Worm (Caenorhabditis elegans): ENCODE data around the gene rabs-5.

The rabs-5 gene

ce11 chrIV:8107502-8107901, at the start of gene rabs-5:
Gene rabs-5, minus strand, starts transcription at chrIV:8107602.
- TF ChIP-seq ces-1 (GFP tag; optimal IDR thresholded peaks at IDR 0.05) = peak; percentile 11
- no peak for TF ChIP-seq nhr-76 (tag; optimal IDR thresholded peaks at IDR 0.05)

- TF ChIP-seq nhr-237 (tag; optimal IDR thresholded peaks at IDR 0.05) = no peak
- TF ChIP-seq nhr-12 (tag; optimal IDR thresholded peaks at IDR 0.05) = no peak
- no peak for TF ChIP-seq lin-13 (tag; optimal IDR thresholded peaks at IDR 0.05)
- TF ChIP-seq ceh-43 (GFP tag; optimal IDR thresholded peaks at IDR 0.05) = no peak
- TF ChIP-seq snpc-4 (tag; optimal IDR thresholded peaks at IDR 0.05) = no peak
- TF ChIP-seq flh-1 (GFP tag; optimal IDR thresholded peaks at IDR 0.05) = no peak
- TF ChIP-seq ceh-83 (GFP tag; optimal IDR thresholded peaks at IDR 0.05) = no peak
- no peak for TF ChIP-seq cnd-1 (tag; optimal IDR thresholded peaks at IDR 0.05)
- TF ChIP-seq lsy-2 (tag; optimal IDR thresholded peaks at IDR 0.05) = no peak
- TF ChIP-seq tbx-8 (GFP tag; optimal IDR thresholded peaks at IDR 0.05) = no peak
- no peak for TF ChIP-seq unc-120 (tag; optimal IDR thresholded peaks at IDR 0.05; ENCODE audit: poor library complexity, severe bottlenecking)
- no peak for TF ChIP-seq nhr-2 (tag; optimal IDR thresholded peaks at IDR 0.05)
- no peak for TF ChIP-seq elt-1 (tag; optimal IDR thresholded peaks at IDR 0.05; ENCODE audit: borderline replicate concordance, insufficient read depth)
- TF ChIP-seq ztf-11 (tag; optimal IDR thresholded peaks at IDR 0.05) = no peak
- no peak for TF ChIP-seq ces-1 (GFP tag; optimal IDR thresholded peaks at IDR 0.05)
- no peak for TF ChIP-seq zip-8 (tag; optimal IDR thresholded peaks at IDR 0.05)
- no peak for TF ChIP-seq mls-2 (tag; optimal IDR thresholded peaks at IDR 0.05)
- TF ChIP-seq elt-3 (tag; optimal IDR thresholded peaks at IDR 0.05) = no peak
These were observed 49.8 kb upstream of the rabs-5 start, which contains the start of gene B0218.5 for ce11 chrIV:8157161-8157560. Gene B0218.5, minus strand, starts transcription at chrIV:8157261.

- no peak for TF ChIP-seq nhr-28 (tag; optimal IDR thresholded peaks at IDR 0.05)
- TF ChIP-seq snpc-4 (tag; optimal IDR thresholded peaks at IDR 0.05) = no peak
- TF ChIP-seq flh-1 (GFP tag; optimal IDR thresholded peaks at IDR 0.05) = no peak
- TF ChIP-seq sem-2 (GFP tag; optimal IDR thresholded peaks at IDR 0.05) = no peak
- TF ChIP-seq nhr-2 (tag; optimal IDR thresholded peaks at IDR 0.05) = no peak
- TF ChIP-seq lin-13 (tag; optimal IDR thresholded peaks at IDR 0.05) = no peak
- no peak for TF ChIP-seq mab-5 (tag; optimal IDR thresholded peaks at IDR 0.05)
- TF ChIP-seq zip-8 (tag; optimal IDR thresholded peaks at IDR 0.05) = no peak
- TF ChIP-seq ceh-43 (GFP tag; optimal IDR thresholded peaks at IDR 0.05) = no peak
- no peak for TF ChIP-seq ham-2 (GFP tag; optimal IDR thresholded peaks at IDR 0.05)
- TF ChIP-seq tbx-8 (GFP tag; optimal IDR thresholded peaks at IDR 0.05) = no peak
- no peak for TF ChIP-seq unc-62 (GFP tag; optimal IDR thresholded peaks at IDR 0.05)
These were observed 47.6 kb upstream of the rabs-5 start for ce11 chrIV:8154966-8155365.

- TF ChIP-seq lin-13 (tag; optimal IDR thresholded peaks at IDR 0.05) (no peak), nhr-237 (tag; optimal IDR thresholded peaks at IDR 0.05) (no peak), zip-8 (tag; optimal IDR thresholded peaks at IDR 0.05) (no peak), nhr-12 (tag; optimal IDR thresholded peaks at IDR 0.05) (no peak), elt-1 (tag; optimal IDR thresholded peaks at IDR 0.05; ENCODE audit: borderline replicate concordance, insufficient read depth) (no peak), unc-120 (tag; optimal IDR thresholded peaks at IDR 0.05; ENCODE audit: poor library complexity, severe bottlenecking) (no peak), ceh-39 (tag; optimal IDR thresholded peaks at IDR 0.05) (no peak), unc-62 (GFP tag; optimal IDR thresholded peaks at IDR 0.05) (no peak), unc-39 (tag; optimal IDR thresholded peaks at IDR 0.05) (no peak), cnd-1 (tag; optimal IDR thresholded peaks at IDR 0.05) (no peak)
These were observed 45.8 kb upstream of the rabs-5 start for ce11 chrIV:8153163-8153562.

ce11 chrIV:8152688-8153087, 45.3 kb upstream of the rabs-5 start:
- TF ChIP-seq nhr-28 (tag; optimal IDR thresholded peaks at IDR 0.05) (no peak), mep-1 (tag; optimal IDR thresholded peaks at IDR 0.05) (no peak), hlh-1 (tag; optimal IDR thresholded peaks at IDR 0.05) (no peak), lin-32 (GFP tag; optimal IDR thresholded peaks at IDR 0.05) (no peak), unc-39 (tag; optimal IDR thresholded peaks at IDR 0.05) (no peak), mls-2 (tag; optimal IDR thresholded peaks at IDR 0.05) (no peak), ceh-39 (tag; optimal IDR thresholded peaks at IDR 0.05) (no peak), unc-62 (GFP tag; optimal IDR thresholded peaks at IDR 0.05) (no peak), elt-3 (tag; optimal IDR thresholded peaks at IDR 0.05) (no peak), blmp-1 (tag; optimal IDR thresholded peaks at IDR 0.05) (no peak), nhr-76 (tag; optimal IDR thresholded peaks at IDR 0.05) (no peak), nhr-12 (tag; optimal IDR thresholded peaks at IDR 0.05) (no peak), unc-120 (tag; optimal IDR thresholded peaks at IDR 0.05; ENCODE audit: poor library complexity, severe bottlenecking) (no peak), drap-1 (GFP tag; optimal IDR thresholded peaks at IDR 0.05) (no peak), flh-1 (GFP tag; optimal IDR thresholded peaks at IDR 0.05) (no peak)

All from whole organism, mixed stage, embryonic.